Fruit fly (Drosophila melanogaster): ENCODE measurements around the gene CG11726.

- TF ChIP-seq CG8478 (optimal IDR thresholded peaks at IDR 0.05), result no peak
- no peak for TF ChIP-seq CTCF (optimal IDR thresholded peaks at IDR 0.05)
Measured at dm6 chr3L:11397093-11397592, 2.7 kb downstream of the CG11726 start, which contains the start of gene CG44362.
